Worm (Caenorhabditis elegans) whole organism, young adult: ENCODE results near the gene R07B1.9.

ENCODE experiments used
- B0019.2 ChIP-seq: fragments of 200-800 bp; sonication (Bioruptor generic); conservative IDR thresholded peaks from 2 replicates; pipeline ENCODE4 v1.3.6; 2022; ENCODE audit warnings: missing genetic modification reagents, missing genetic modification characterization, missing compliant biosample characterization
- B0336.3 ChIP-seq: fragments of 200-800 bp; sonication (Bioruptor generic); IDR thresholded peaks from 2 replicates; pipeline ENCODE4 v1.3.6; 2022; ENCODE audit warnings: missing genetic modification characterization, missing compliant biosample characterization
- C17E4.6 ChIP-seq: fragments of 200-800 bp; sonication (Bioruptor generic); IDR thresholded peaks from 2 replicates; pipeline ENCODE4 v1.3.6; 2022; ENCODE audit warnings: missing genetic modification reagents, missing genetic modification characterization, missing compliant biosample characterization
- F10E7.11 ChIP-seq: sonication (generic microtip); optimal IDR thresholded peaks from 2 replicates; lab custom pipeline; 2017; ENCODE audit warnings: mild to moderate bottlenecking, missing genetic modification characterization, moderate library complexity, missing compliant biosample characterization
- F37B4.10 ChIP-seq: fragments of 200-800 bp; sonication (Bioruptor generic); IDR thresholded peaks from 2 replicates; pipeline ENCODE4 v1.3.6; 2022; ENCODE audit warnings: missing genetic modification characterization, missing compliant biosample characterization
- F49E8.2 ChIP-seq: sonication (generic microtip); optimal IDR thresholded peaks from 3 replicates; lab custom pipeline; 2017; ENCODE audit warnings: missing genetic modification characterization, mild to moderate bottlenecking, missing compliant biosample characterization, antibody characterized with exemption, moderate library complexity; ENCODE audit not compliant: insufficient read depth
- F52B5.7 ChIP-seq: sonication (generic microtip); optimal IDR thresholded peaks from 2 replicates; lab custom pipeline; 2016; ENCODE audit warnings: mild to moderate bottlenecking, missing genetic modification characterization, missing compliant biosample characterization
- F55B11.4 ChIP-seq: sonication (generic microtip); optimal IDR thresholded peaks from 2 replicates; lab custom pipeline; 2016; ENCODE audit warnings: missing compliant biosample characterization, missing genetic modification characterization, borderline replicate concordance; ENCODE audit not compliant: insufficient read depth
- F57A8.1 ChIP-seq: fragments of 200-800 bp; sonication (Bioruptor generic); optimal IDR thresholded peaks from 2 replicates; lab custom pipeline; 2018; ENCODE audit warnings: mild to moderate bottlenecking, missing genetic modification characterization, moderate library complexity, missing compliant biosample characterization
- Y56A3A.18 ChIP-seq: fragments of 200-800 bp; sonication (Bioruptor generic); IDR thresholded peaks from 2 replicates; pipeline ENCODE4 v1.3.6; 2022; ENCODE audit warnings: missing genetic modification reagents, missing genetic modification characterization, missing compliant biosample characterization
- Y67H2A.10 ChIP-seq: fragments of 200-800 bp; sonication (Bioruptor generic); conservative IDR thresholded peaks from 2 replicates; pipeline ENCODE4 v1.3.6; 2022; ENCODE audit warnings: missing genetic modification reagents, missing genetic modification characterization, missing compliant biosample characterization
- aptf-3 ChIP-seq: fragments of 200-800 bp; sonication (Bioruptor generic); IDR thresholded peaks from 2 replicates; pipeline ENCODE4 v1.3.6; 2022; ENCODE audit warnings: missing genetic modification characterization, missing compliant biosample characterization
- atf-7 ChIP-seq: sonication (generic microtip); optimal IDR thresholded peaks from 2 replicates; lab custom pipeline; 2017; ENCODE audit warnings: mild to moderate bottlenecking, missing genetic modification characterization, missing compliant biosample characterization
- attf-3 ChIP-seq: fragments of 200-800 bp; sonication (Bioruptor generic); conservative IDR thresholded peaks from 2 replicates; pipeline ENCODE4 v1.3.6; 2022; ENCODE audit warnings: missing genetic modification reagents, missing genetic modification characterization, missing compliant biosample characterization
- attf-6 ChIP-seq: fragments of 200-800 bp; sonication (Bioruptor generic); IDR thresholded peaks from 2 replicates; pipeline ENCODE4 v1.3.6; 2022; ENCODE audit warnings: missing genetic modification reagents, missing genetic modification characterization, missing compliant biosample characterization
- bed-1 ChIP-seq: fragments of 200-800 bp; sonication (Bioruptor generic); IDR thresholded peaks from 2 replicates; pipeline ENCODE4 v1.3.6; 2022; ENCODE audit warnings: missing genetic modification reagents, missing genetic modification characterization, missing compliant biosample characterization
- cebp-2 ChIP-seq: fragments of 200-800 bp; sonication (Bioruptor generic); IDR thresholded peaks from 2 replicates; pipeline ENCODE4 v1.3.6; 2022; ENCODE audit warnings: missing genetic modification characterization, missing compliant biosample characterization
- ceh-58 ChIP-seq: fragments of 200-800 bp; sonication (Bioruptor generic); IDR thresholded peaks from 2 replicates; pipeline ENCODE4 v1.3.6; 2022; ENCODE audit warnings: missing genetic modification characterization, missing compliant biosample characterization
- dpff-1 ChIP-seq: sonication (generic microtip); optimal IDR thresholded peaks from 2 replicates; lab custom pipeline; 2017; ENCODE audit warnings: mild to moderate bottlenecking, missing genetic modification characterization, missing compliant biosample characterization
- egl-44 ChIP-seq: fragments of 200-800 bp; sonication (Bioruptor generic); IDR thresholded peaks from 2 replicates; pipeline ENCODE4 v1.3.6; 2022; ENCODE audit warnings: missing genetic modification reagents, missing genetic modification characterization, missing compliant biosample characterization
- ets-4 ChIP-seq: fragments of 200-800 bp; sonication (Bioruptor generic); optimal IDR thresholded peaks from 2 replicates; lab custom pipeline; 2018; ENCODE audit warnings: mild to moderate bottlenecking, missing genetic modification characterization, missing compliant biosample characterization
- fkh-3 ChIP-seq: sonication (generic microtip); optimal IDR thresholded peaks from 2 replicates; lab custom pipeline; 2016; ENCODE audit warnings: mild to moderate bottlenecking, missing genetic modification characterization, missing compliant biosample characterization
- let-607 ChIP-seq, 2 experiments: fragments of 200-800 bp in 1 of 2; sonication (Bioruptor generic) in 1 of 2; sonication (generic microtip) in 1 of 2; optimal IDR thresholded peaks; 2 replicates each; lab custom pipeline; 2016 to 2018; ENCODE audit warnings: mild to moderate bottlenecking in 2 of 2, missing compliant biosample characterization in 2 of 2, missing genetic modification characterization in 2 of 2, moderate library complexity in 2 of 2, missing genotype in 1 of 2
- lin-26 ChIP-seq: fragments of 200-800 bp; sonication (Bioruptor generic); IDR thresholded peaks from 2 replicates; pipeline ENCODE4 v1.3.6; 2022; ENCODE audit warnings: missing genetic modification reagents, missing genetic modification characterization, missing compliant biosample characterization
- lin-40 ChIP-seq: sonication (generic microtip); optimal IDR thresholded peaks from 2 replicates; lab custom pipeline; 2016; ENCODE audit warnings: missing genetic modification characterization, mild to moderate bottlenecking, missing compliant biosample characterization, missing genotype, missing genetic modification reagents
- lin-54 ChIP-seq: fragments of 200-800 bp; sonication (Bioruptor generic); optimal IDR thresholded peaks from 2 replicates; lab custom pipeline; 2018; ENCODE audit warnings: mild to moderate bottlenecking, missing genetic modification characterization, missing compliant biosample characterization
- mcd-1 ChIP-seq: fragments of 200-800 bp; sonication (Bioruptor generic); IDR thresholded peaks from 2 replicates; pipeline ENCODE4 v1.3.6; 2022; ENCODE audit warnings: missing genetic modification reagents, missing genetic modification characterization, missing compliant biosample characterization
- mel-28 ChIP-seq: sonication (generic microtip); optimal IDR thresholded peaks from 2 replicates; lab custom pipeline; 2016; ENCODE audit warnings: borderline replicate concordance, mild to moderate bottlenecking, missing genetic modification characterization, missing compliant biosample characterization
- nhr-120 ChIP-seq: fragments of 200-800 bp; sonication (Bioruptor generic); IDR thresholded peaks from 2 replicates; pipeline ENCODE4 v1.3.6; 2022; ENCODE audit warnings: missing genetic modification characterization, missing compliant biosample characterization
- nhr-27 ChIP-seq: fragments of 200-800 bp; sonication (Bioruptor generic); optimal IDR thresholded peaks from 2 replicates; lab custom pipeline; 2018; ENCODE audit warnings: mild to moderate bottlenecking, missing genetic modification characterization, moderate library complexity, missing compliant biosample characterization
- snpc-3.4 ChIP-seq: sonication (generic microtip); optimal IDR thresholded peaks from 2 replicates; lab custom pipeline; 2017; ENCODE audit warnings: missing genetic modification characterization, mild to moderate bottlenecking, missing compliant biosample characterization, antibody characterized with exemption, moderate library complexity, missing genotype, missing genetic modification reagents
- tbp1 ChIP-seq: fragments of 200-800 bp; sonication (Bioruptor generic); optimal IDR thresholded peaks from 2 replicates; lab custom pipeline; 2018; ENCODE audit warnings: mild to moderate bottlenecking, missing genetic modification characterization, missing compliant biosample characterization
- tlf-1 ChIP-seq: fragments of 200-800 bp; sonication (Bioruptor generic); optimal IDR thresholded peaks from 2 replicates; lab custom pipeline; 2018; ENCODE audit warnings: mild to moderate bottlenecking, missing genetic modification characterization, missing compliant biosample characterization
- unc-130 ChIP-seq: sonication (generic microtip); optimal IDR thresholded peaks from 2 replicates; lab custom pipeline; 2016; ENCODE audit warnings: missing genetic modification reagents, missing genetic modification characterization, missing compliant biosample characterization
- xnd-1 ChIP-seq: sonication (generic microtip); optimal IDR thresholded peaks from 2 replicates; lab custom pipeline; 2016; ENCODE audit warnings: missing genotype, missing genetic modification reagents, missing genetic modification characterization, missing compliant biosample characterization
- zim-3 ChIP-seq: sonication (generic microtip); optimal IDR thresholded peaks from 2 replicates; lab custom pipeline; 2017; ENCODE audit warnings: mild to moderate bottlenecking, missing genetic modification characterization, moderate library complexity, missing compliant biosample characterization
- ztf-18 ChIP-seq: sonication (generic microtip); optimal IDR thresholded peaks from 2 replicates; lab custom pipeline; 2016; ENCODE audit warnings: missing genotype, mild to moderate bottlenecking, missing genetic modification characterization, missing compliant biosample characterization
- ztf-6 ChIP-seq: fragments of 200-800 bp; sonication (Bioruptor generic); IDR thresholded peaks from 2 replicates; pipeline ENCODE4 v1.3.6; 2022; ENCODE audit warnings: missing genetic modification reagents, missing genetic modification characterization, missing compliant biosample characterization

Gene R07B1.9

DNA sequence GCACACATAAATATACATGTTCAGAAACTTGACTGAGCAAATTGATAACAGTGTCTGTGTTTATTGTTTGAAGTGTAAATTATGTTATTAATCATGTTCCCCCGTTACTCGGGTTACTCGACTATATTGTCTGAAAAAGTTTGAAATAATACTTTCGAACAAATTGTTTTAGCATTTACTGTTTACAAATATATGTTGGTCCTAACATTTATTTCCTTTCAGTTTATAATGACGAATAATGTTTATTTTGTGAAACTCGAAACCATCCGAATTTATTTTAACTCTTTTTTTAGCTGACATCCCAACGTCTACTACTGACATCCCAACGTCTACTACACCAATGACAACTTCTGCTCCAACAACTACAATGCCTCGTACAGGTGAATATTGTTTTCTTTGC lies 8.4 kb upstream of the R07B1.9 start, which contains the start of gene R07B1.7:
R07B1.7 (plus strand) TSS at position 301 of the 400 bp plus-strand sequence.
- TF ChIP-seq ztf-6 (GFP tag; lab: Robert Waterston, UW) (no peak), ceh-58 (GFP tag; lab: Robert Waterston, UW) (no peak), lin-54 (GFP tag; lab: Kevin White, UChicago) (no peak), ets-4 (no peak), unc-130 (GFP tag; lab: Kevin White, UChicago) (no peak), Y56A3A.18 (GFP tag; lab: Robert Waterston, UW) (no peak), aptf-3 (GFP tag; lab: Robert Waterston, UW) (no peak), dpff-1 (no peak), F37B4.10 (no peak), F10E7.11 (tag; lab: Kevin White, UChicago) (no peak), F55B11.4 (tag; lab: Kevin White, UChicago) (no peak), atf-7 (tag; lab: Kevin White, UChicago) (no peak), attf-6 (no peak), tlf-1 (GFP tag; lab: Kevin White, UChicago) (no peak), C17E4.6 (GFP tag; lab: Robert Waterston, UW) (no peak), B0336.3 (GFP tag; lab: Robert Waterston, UW) (no peak), mcd-1 (no peak), attf-3 (GFP tag; lab: Robert Waterston, UW) (no peak), ztf-18 (tag; lab: Kevin White, UChicago) (no peak), egl-44 (no peak)

DNA sequence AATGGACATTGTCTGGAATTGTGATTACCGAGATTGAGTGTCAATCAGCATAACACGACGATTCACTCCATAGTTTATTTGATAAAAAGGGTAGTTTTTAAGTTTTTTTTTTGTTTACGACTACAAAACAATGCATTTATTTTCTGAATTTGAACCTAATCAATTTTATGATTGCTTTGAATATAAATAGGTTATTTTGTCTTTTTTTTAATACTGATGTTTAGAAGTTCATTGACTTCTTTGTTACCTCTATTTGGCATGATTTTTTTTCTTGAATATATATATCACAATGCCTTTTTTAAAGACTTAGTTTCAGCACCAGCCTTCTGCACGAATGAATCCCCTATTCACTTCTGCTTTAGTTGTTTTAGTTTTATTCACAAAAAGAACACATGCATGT lies 7.7 kb upstream of the R07B1.9 start, which contains the start of gene R07B1.13:
R07B1.13 (plus strand) TSS at position 301 of the 400 bp plus-strand sequence.
- TF ChIP-seq let-607 (tag; optimal IDR thresholded peaks at IDR 0.05; lab: Kevin White, UChicago): no peak
- TF ChIP-seq F52B5.7 (tag; lab: Kevin White, UChicago): no peak
- TF ChIP-seq F57A8.1 (GFP tag; lab: Kevin White, UChicago): no peak
- TF ChIP-seq nhr-120 (GFP tag; lab: Robert Waterston, UW): no peak
- no peak for TF ChIP-seq egl-44
- TF ChIP-seq mcd-1: no peak
- no peak for TF ChIP-seq mel-28
- no peak for TF ChIP-seq snpc-3.4 (tag; lab: Kevin White, UChicago)
- no peak for TF ChIP-seq Y67H2A.10 (GFP tag; lab: Robert Waterston, UW)
- TF ChIP-seq xnd-1 (tag; lab: Kevin White, UChicago): no peak
- no peak for TF ChIP-seq zim-3 (tag; lab: Kevin White, UChicago)
- no peak for TF ChIP-seq atf-7 (tag; lab: Kevin White, UChicago)
- TF ChIP-seq Y56A3A.18 (GFP tag; lab: Robert Waterston, UW): no peak
- TF ChIP-seq ztf-6 (GFP tag; lab: Robert Waterston, UW): no peak
- no peak for TF ChIP-seq tbp1 (GFP tag; lab: Kevin White, UChicago)
- no peak for TF ChIP-seq F10E7.11 (tag; lab: Kevin White, UChicago)
- TF ChIP-seq, all 124 proteins: peak for 0

DNA sequence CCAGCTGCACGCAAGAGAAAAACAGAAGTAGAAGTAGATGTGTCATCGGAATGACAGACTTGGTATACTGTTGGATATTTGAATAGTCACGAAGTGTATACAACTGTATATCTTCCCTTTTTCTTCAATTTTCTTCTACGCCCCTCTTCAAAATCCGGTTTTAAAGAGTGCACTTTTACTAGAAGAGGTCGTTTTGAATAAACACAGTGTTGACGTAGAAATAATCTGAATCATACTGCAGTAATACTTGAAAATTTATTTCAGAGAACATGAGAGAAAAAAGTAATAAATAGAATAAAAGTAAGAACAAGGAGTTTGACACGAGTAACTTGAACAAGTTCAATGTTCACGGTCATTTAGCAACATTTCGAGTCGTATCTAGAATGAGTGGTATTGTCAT lies 4.7 kb upstream of the R07B1.9 start, which contains the start of gene R07B1.8:
R07B1.8 (minus strand) TSS at position 101 of the 400 bp plus-strand sequence.
- TF ChIP-seq cebp-2 (no peak), fkh-3 (tag; lab: Kevin White, UChicago) (no peak), lin-40 (no peak), B0019.2 (GFP tag; lab: Robert Waterston, UW) (no peak), bed-1 (no peak), F49E8.2 (tag; lab: Kevin White, UChicago) (no peak), lin-26 (no peak), nhr-27 (tag; lab: Kevin White, UChicago) (no peak)
- TF ChIP-seq, all 124 proteins: peak for 0
